Worm (Caenorhabditis elegans) whole organism, midembryonic: ENCODE measurements around the gene abcf-1.

Source experiments
- T22C8.4 ChIP-seq: fragments of 200-800 bp; sonication (Bioruptor generic); IDR thresholded peaks from 2 replicates; pipeline ENCODE4 v1.3.6; 2022; ENCODE audit warnings: missing genetic modification characterization, missing compliant biosample characterization
- cog-1 ChIP-seq: sonication (generic microtip); optimal IDR thresholded peaks from 2 replicates; lab custom pipeline; 2016; ENCODE audit warnings: missing genetic modification characterization, missing compliant biosample characterization
- flt-1 ChIP-seq: fragments of 200-800 bp; sonication (Bioruptor generic); IDR thresholded peaks from 2 replicates; pipeline ENCODE4 v1.3.6; 2022; ENCODE audit warnings: missing genetic modification characterization, missing compliant biosample characterization
- klf-2 ChIP-seq: fragments of 200-800 bp; sonication (Bioruptor generic); conservative IDR thresholded peaks from 2 replicates; pipeline ENCODE4 v1.3.6; 2022; ENCODE audit warnings: missing genetic modification reagents, missing genetic modification characterization, missing compliant biosample characterization
- ref-1 ChIP-seq: fragments of 200-800 bp; sonication (Bioruptor generic); conservative IDR thresholded peaks from 2 replicates; pipeline ENCODE4 v1.3.6; 2022; ENCODE audit warnings: missing genetic modification reagents, missing genetic modification characterization, missing compliant biosample characterization
- tab-1 ChIP-seq: fragments of 200-800 bp; sonication (Bioruptor generic); IDR thresholded peaks from 2 replicates; pipeline ENCODE4 v1.3.6; 2022; ENCODE audit warnings: missing genetic modification characterization, missing compliant biosample characterization
- ztf-23 ChIP-seq: fragments of 200-800 bp; sonication (Bioruptor generic); IDR thresholded peaks from 2 replicates; pipeline ENCODE4 v1.3.6; 2022; ENCODE audit warnings: missing genetic modification reagents, missing genetic modification characterization, missing compliant biosample characterization
- ztf-29 ChIP-seq: fragments of 200-800 bp; sonication (Bioruptor generic); IDR thresholded peaks from 2 replicates; pipeline ENCODE4 v1.3.6; 2022; ENCODE audit warnings: missing genetic modification reagents, missing genetic modification characterization, missing compliant biosample characterization

DNA sequence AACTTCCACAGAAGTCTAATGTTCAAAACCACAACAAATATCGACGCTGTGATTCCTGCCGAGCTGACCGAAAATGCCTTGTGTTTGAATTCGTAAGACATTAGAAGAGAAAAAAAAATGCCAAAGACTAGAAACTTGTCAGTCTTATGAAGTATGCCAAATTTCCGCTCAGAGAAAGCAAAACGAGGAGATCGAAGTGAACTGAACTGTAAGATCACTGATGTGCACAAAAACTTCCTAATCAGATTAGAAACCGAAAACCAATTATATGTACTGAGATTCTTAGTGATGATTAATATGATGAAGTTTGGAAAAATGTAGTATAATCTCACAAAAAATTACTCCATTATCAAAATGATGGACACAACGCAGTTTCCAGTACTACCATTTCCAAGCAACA lies 25.3 kb upstream of the abcf-1 start, which contains the start of gene srbc-44:
- no peak for TF ChIP-seq ztf-29
- no peak for TF ChIP-seq cog-1
- TF ChIP-seq klf-2 (GFP tag; lab: Robert Waterston, UW), result no peak
- no peak for TF ChIP-seq ref-1
- no peak for TF ChIP-seq T22C8.4 (GFP tag; lab: Robert Waterston, UW)
- no peak for TF ChIP-seq tab-1
- TF ChIP-seq ztf-23, result no peak
- no peak for TF ChIP-seq flt-1 (GFP tag; lab: Robert Waterston, UW)
